Worm (Caenorhabditis elegans): ENCODE measurements around the gene Y67D8B.1.

Y67D8B.1 gene

ce11 chrIV:3166896-3167295 lies 5.5 kb downstream of the Y67D8B.1 start (continued):
- TF ChIP-seq ceh-82 (tag; optimal IDR thresholded peaks at IDR 0.05) (no peak), alr-1 (tag; optimal IDR thresholded peaks at IDR 0.05) (no peak), nhr-6 (tag; optimal IDR thresholded peaks at IDR 0.05) (no peak), skn-1 (tag; optimal IDR thresholded peaks at IDR 0.05) (no peak), nhr-129 (tag; optimal IDR thresholded peaks at IDR 0.05) (no peak), R02D3.7 (tag; optimal IDR thresholded peaks at IDR 0.05) (no peak)

ce11 chrIV:3165365-3165764 lies 7.0 kb downstream of the Y67D8B.1 start:
- TF ChIP-seq nhr-77 (tag; optimal IDR thresholded peaks at IDR 0.05) (no peak), nhr-25 (tag; optimal IDR thresholded peaks at IDR 0.05) (peak; percentile 46), mdl-1 (tag; optimal IDR thresholded peaks at IDR 0.05) (no peak), C34F6.9 (tag; optimal IDR thresholded peaks at IDR 0.05) (no peak), elt-1 (tag; optimal IDR thresholded peaks at IDR 0.05) (peak; percentile 51), Y55F3AM.14 (GFP tag; optimal IDR thresholded peaks at IDR 0.05) (no peak), F13H6.1 (tag; optimal IDR thresholded peaks at IDR 0.05) (no peak), crh-2 (tag; optimal IDR thresholded peaks at IDR 0.05) (no peak)

- TF ChIP-seq sem-4 (tag; optimal IDR thresholded peaks at IDR 0.05): no peak
- no peak for TF ChIP-seq nhr-25 (tag; optimal IDR thresholded peaks at IDR 0.05)
- TF ChIP-seq sma-3 (GFP tag; optimal IDR thresholded peaks at IDR 0.05): no peak
- no peak for TF ChIP-seq snpc-4 (tag; optimal IDR thresholded peaks at IDR 0.05)
- TF ChIP-seq unc-62 (GFP tag; optimal IDR thresholded peaks at IDR 0.05): no peak
- no peak for TF ChIP-seq elt-3 (tag; optimal IDR thresholded peaks at IDR 0.05)
- TF ChIP-seq unc-55 (GFP tag; optimal IDR thresholded peaks at IDR 0.05): peak; percentile 52
- TF ChIP-seq Y55F3AM.14 (GFP tag; optimal IDR thresholded peaks at IDR 0.05): peak; percentile 37
- no peak for TF ChIP-seq lin-39 (tag; optimal IDR thresholded peaks at IDR 0.05)
- no peak for TF ChIP-seq egl-27 (tag; optimal IDR thresholded peaks at IDR 0.05)
- no peak for TF ChIP-seq nhr-11 (tag; optimal IDR thresholded peaks at IDR 0.05)
- TF ChIP-seq dmd-4 (tag; optimal IDR thresholded peaks at IDR 0.05): no peak
- TF ChIP-seq gmeb-1 (tag; optimal IDR thresholded peaks at IDR 0.05): no peak
- TF ChIP-seq lin-13 (GFP tag; optimal IDR thresholded peaks at IDR 0.05): no peak
- no peak for TF ChIP-seq R02D3.7 (tag; optimal IDR thresholded peaks at IDR 0.05)
- no peak for TF ChIP-seq ztf-11 (tag; optimal IDR thresholded peaks at IDR 0.05)
- no peak for TF ChIP-seq peb-1 (tag; optimal IDR thresholded peaks at IDR 0.05)
- no peak for TF ChIP-seq mbf-1 (tag; optimal IDR thresholded peaks at IDR 0.05)
- no peak for TF ChIP-seq nhr-237 (tag; optimal IDR thresholded peaks at IDR 0.05)
- no peak for TF ChIP-seq ceh-82 (tag; optimal IDR thresholded peaks at IDR 0.05)
- no peak for TF ChIP-seq nhr-10 (tag; optimal IDR thresholded peaks at IDR 0.05)
- peak; percentile 46 for TF ChIP-seq C34F6.9 (tag; optimal IDR thresholded peaks at IDR 0.05)
- TF ChIP-seq sma-9 (GFP tag; optimal IDR thresholded peaks at IDR 0.05): no peak
- no peak for TF ChIP-seq sma-9 (tag; optimal IDR thresholded peaks at IDR 0.05)
- TF ChIP-seq nhr-129 (tag; optimal IDR thresholded peaks at IDR 0.05): peak; percentile 37
- no peak for TF ChIP-seq lsy-2 (tag; optimal IDR thresholded peaks at IDR 0.05)
- no peak for TF ChIP-seq ztf-4 (tag; optimal IDR thresholded peaks at IDR 0.05)
- peak; percentile 51 for TF ChIP-seq F13H6.1 (tag; optimal IDR thresholded peaks at IDR 0.05)
- no peak for TF ChIP-seq mdl-1 (tag; optimal IDR thresholded peaks at IDR 0.05)
- TF ChIP-seq mab-5 (tag; optimal IDR thresholded peaks at IDR 0.05): no peak
- TF ChIP-seq zag-1 (tag; optimal IDR thresholded peaks at IDR 0.05): peak; percentile 52
- TF ChIP-seq aly-2 (tag; optimal IDR thresholded peaks at IDR 0.05): no peak
Observed at ce11 chrIV:3163562-3163961, 8.8 kb downstream of the Y67D8B.1 start.

- TF ChIP-seq C34F6.9 (tag; optimal IDR thresholded peaks at IDR 0.05): peak; percentile 95
- peak; percentile 29 for TF ChIP-seq ceh-16 (tag; optimal IDR thresholded peaks at IDR 0.05)
- peak; percentile 64 for TF ChIP-seq snpc-4 (tag; optimal IDR thresholded peaks at IDR 0.05)
- TF ChIP-seq ZK546.5 (tag; optimal IDR thresholded peaks at IDR 0.05): no peak
- no peak for TF ChIP-seq nhr-10 (tag; optimal IDR thresholded peaks at IDR 0.05)
- TF ChIP-seq Y55F3AM.14 (GFP tag; optimal IDR thresholded peaks at IDR 0.05): peak; percentile 11
- TF ChIP-seq aly-2 (tag; optimal IDR thresholded peaks at IDR 0.05): no peak
- TF ChIP-seq nhr-237 (tag; optimal IDR thresholded peaks at IDR 0.05): peak; percentile 27
- peak; percentile 73 to 83 for TF ChIP-seq mdl-1 (tag; optimal IDR thresholded peaks at IDR 0.05)
- no peak for TF ChIP-seq mbf-1 (tag; optimal IDR thresholded peaks at IDR 0.05)
- TF ChIP-seq gmeb-1 (tag; optimal IDR thresholded peaks at IDR 0.05): peak; percentile 65
- TF ChIP-seq nhr-129 (tag; optimal IDR thresholded peaks at IDR 0.05): peak; percentile 90
- peak; percentile 70 for TF ChIP-seq lin-11 (tag; optimal IDR thresholded peaks at IDR 0.05)
- no peak for TF ChIP-seq R02D3.7 (tag; optimal IDR thresholded peaks at IDR 0.05)
- TF ChIP-seq skn-1 (tag; optimal IDR thresholded peaks at IDR 0.05): no peak
- TF ChIP-seq nhr-21 (tag; optimal IDR thresholded peaks at IDR 0.05): peak; percentile 91
- peak; percentile 83 for TF ChIP-seq nhr-25 (tag; optimal IDR thresholded peaks at IDR 0.05)
- peak; percentile 75 for TF ChIP-seq blmp-1 (tag; optimal IDR thresholded peaks at IDR 0.05; ENCODE audit: insufficient read depth)
- TF ChIP-seq ama-1 (optimal IDR thresholded peaks at IDR 0.05): no peak
- no peak for TF ChIP-seq dmd-4 (tag; optimal IDR thresholded peaks at IDR 0.05)
- TF ChIP-seq ztf-11 (tag; optimal IDR thresholded peaks at IDR 0.05): no peak
- TF ChIP-seq unc-39 (tag; optimal IDR thresholded peaks at IDR 0.05): no peak
- peak; percentile 91 for TF ChIP-seq egl-27 (tag; optimal IDR thresholded peaks at IDR 0.05)
- TF ChIP-seq sem-4 (tag; optimal IDR thresholded peaks at IDR 0.05): peak; percentile 53
- TF ChIP-seq crh-2 (tag; optimal IDR thresholded peaks at IDR 0.05): peak; percentile 94
- TF ChIP-seq unc-62 (GFP tag; optimal IDR thresholded peaks at IDR 0.05): no peak
- TF ChIP-seq peb-1 (tag; optimal IDR thresholded peaks at IDR 0.05): no peak
- no peak for TF ChIP-seq elt-1 (tag; optimal IDR thresholded peaks at IDR 0.05)
- TF ChIP-seq sma-3 (GFP tag; optimal IDR thresholded peaks at IDR 0.05): peak; percentile 81
- peak; percentile 94 for TF ChIP-seq unc-55 (GFP tag; optimal IDR thresholded peaks at IDR 0.05)
- TF ChIP-seq nhr-6 (tag; optimal IDR thresholded peaks at IDR 0.05): peak; percentile 69
- TF ChIP-seq ztf-4 (tag; optimal IDR thresholded peaks at IDR 0.05): peak; percentile 82
- TF ChIP-seq nhr-77 (tag; optimal IDR thresholded peaks at IDR 0.05): no peak
- peak; percentile 46 to 91 for TF ChIP-seq lsy-2 (tag; optimal IDR thresholded peaks at IDR 0.05)
Observed at ce11 chrIV:3160785-3161184, 11.6 kb downstream of the Y67D8B.1 start.
